Worm (Caenorhabditis elegans): Measurements from ENCODE around the gene K05F1.8.

K05F1.8 gene

ce11 chrII:5777372-5777771, 22.1 kb downstream of the K05F1.8 start:
- TF ChIP-seq nhr-42 (GFP tag; IDR thresholded peaks at IDR 0.05) (no peak), saeg-2 (GFP tag; IDR thresholded peaks at IDR 0.05) (no peak)

DNA sequence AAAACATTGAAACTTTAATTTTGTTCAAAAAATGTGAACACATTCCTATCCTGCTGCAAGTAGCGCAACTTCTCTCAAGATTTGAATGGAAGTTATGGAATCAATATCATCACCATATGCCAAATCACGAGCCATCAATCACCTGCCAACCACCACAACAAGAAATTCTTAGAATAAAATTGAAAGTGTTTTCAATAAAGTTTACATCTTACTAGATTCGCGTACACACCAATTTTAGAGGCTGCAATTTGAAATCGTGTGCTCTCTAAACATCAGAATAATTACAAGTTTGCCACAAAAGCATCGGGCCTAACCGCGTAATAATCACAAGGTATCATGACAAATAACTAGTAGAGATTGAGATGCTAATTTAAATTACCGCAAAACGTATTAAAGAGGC, 24.6 kb downstream of the K05F1.8 start:
- no peak for TF ChIP-seq jun-1 (tag; optimal IDR thresholded peaks at IDR 0.05)
- no peak for TF ChIP-seq madf-9 (GFP tag; conservative IDR thresholded peaks at IDR 0.05)
- no peak for TF ChIP-seq ceh-62 (tag; optimal IDR thresholded peaks at IDR 0.05)
- TF ChIP-seq nhr-76 (tag; optimal IDR thresholded peaks at IDR 0.05), result no peak

DNA sequence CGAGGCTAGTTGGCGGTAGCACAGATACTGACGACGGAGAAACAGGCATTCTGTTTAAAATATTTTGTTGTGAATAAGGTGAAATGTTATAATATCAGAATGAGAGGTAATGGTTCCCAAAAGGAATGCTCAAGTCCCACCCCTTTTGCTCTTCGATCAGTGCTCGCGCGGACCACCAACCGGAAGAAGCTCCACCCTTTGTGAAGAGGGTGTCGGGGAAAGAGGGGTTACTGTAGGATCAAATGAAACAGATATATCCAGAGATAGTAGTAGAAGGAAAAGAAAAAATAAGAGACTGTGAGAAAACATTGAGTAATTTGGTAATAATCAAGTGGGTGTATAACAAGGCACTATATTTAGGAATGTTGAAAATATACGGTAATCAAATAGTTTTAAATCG, 25.3 kb downstream of the K05F1.8 start, which contains the start of the genes dmd-5 and F10C1.1:
Gene dmd-5 (minus strand): TSS at position 101 of the 400 bp plus-strand sequence.
Gene F10C1.1 (plus strand): TSS at position 110 of the 400 bp plus-strand sequence.
- no peak for TF ChIP-seq ama-1 (optimal IDR thresholded peaks at IDR 0.05)
- no peak for TF ChIP-seq duxl-1 (tag; optimal IDR thresholded peaks at IDR 0.05; ENCODE audit: poor library complexity)
- TF ChIP-seq ceh-28 (tag; optimal IDR thresholded peaks at IDR 0.05), result no peak
- no peak for TF ChIP-seq nhr-42 (GFP tag; IDR thresholded peaks at IDR 0.05)
- TF ChIP-seq unc-62 (GFP tag; optimal IDR thresholded peaks at IDR 0.05 in 1 of 2), result peak in 1 of 2 experiments; percentile 20
- TF ChIP-seq unc-62 (tag; optimal IDR thresholded peaks at IDR 0.05), result no peak
- TF ChIP-seq nhr-6 (tag; optimal IDR thresholded peaks at IDR 0.05), result no peak
- TF ChIP-seq D1046.2 (GFP tag; IDR thresholded peaks at IDR 0.05), result no peak

ce11 chrII:5772547-5773142, 26.8 kb downstream of the K05F1.8 start:
- TF ChIP-seq pha-4 (GFP tag; IDR thresholded peaks at IDR 0.05) (peak; percentile 66; the same call in 1 of the 2 replicates), pha-4 (tag; optimal IDR thresholded peaks at IDR 0.05) (no peak), ceh-20 (GFP tag; IDR thresholded peaks at IDR 0.05) (peak; percentile 64; the same call in 1 of the 2 replicates), hif-1 (tag; optimal IDR thresholded peaks at IDR 0.05) (peak in 1 of 2 experiments; percentile 31), zag-1 (tag; optimal IDR thresholded peaks at IDR 0.05) (no peak), mep-1 (tag; optimal IDR thresholded peaks at IDR 0.05) (peak; percentile 62), nhr-42 (GFP tag; IDR thresholded peaks at IDR 0.05) (no peak), ZK337.2 (GFP tag; IDR thresholded peaks at IDR 0.05) (0 out of 2 replicates have a peak, but pooled peaks have one; percentile 56), daf-16 (GFP tag; optimal IDR thresholded peaks at IDR 0.05) (peak in 1 of 2 experiments; percentile 33), daf-16 (tag; optimal IDR thresholded peaks at IDR 0.05) (no peak), unc-39 (tag; optimal IDR thresholded peaks at IDR 0.05) (no peak), nhr-237 (tag; optimal IDR thresholded peaks at IDR 0.05) (no peak), ZK546.5 (tag; optimal IDR thresholded peaks at IDR 0.05) (no peak), set-16 (GFP tag; IDR thresholded peaks at IDR 0.05) (peak; percentile 33; the same call in 1 of the 2 replicates), nhr-6 (tag; optimal IDR thresholded peaks at IDR 0.05) (no peak), T26A8.4 (GFP tag; IDR thresholded peaks at IDR 0.05) (peak; percentile 57; the same call in 1 of the 2 replicates), arid-1 (GFP tag; conservative IDR thresholded peaks at IDR 0.05) (peak; percentile 72), lir-3 (tag; optimal IDR thresholded peaks at IDR 0.05) (no peak), ctbp-1 (GFP tag; IDR thresholded peaks at IDR 0.05) (peak; percentile 70), zfp-3 (GFP tag; conservative IDR thresholded peaks at IDR 0.05) (0 out of 2 replicates have a peak, but pooled peaks have one; percentile 54), rbr-2 (tag; optimal IDR thresholded peaks at IDR 0.05) (peak; percentile 49), hlh-11 (tag; optimal IDR thresholded peaks at IDR 0.05) (peak; percentile 11), nhr-48 (tag; optimal IDR thresholded peaks at IDR 0.05) (peak; percentile 24), F26F4.8 (GFP tag; conservative IDR thresholded peaks at IDR 0.05) (0 out of 2 replicates have a peak, but pooled peaks have one; percentile 10), saeg-2 (GFP tag; IDR thresholded peaks at IDR 0.05) (0 out of 2 replicates have a peak, but pooled peaks have one; percentile 43), snpc-4 (tag; optimal IDR thresholded peaks at IDR 0.05) (no peak), attf-4 (tag; optimal IDR thresholded peaks at IDR 0.05) (no peak), aha-1 (tag) (peak; percentile 10), nhr-41 (GFP tag; IDR thresholded peaks at IDR 0.05) (peak; percentile 54; the same call in 1 of the 2 replicates), madf-9 (GFP tag; conservative IDR thresholded peaks at IDR 0.05) (peak; percentile 73), dmd-9 (GFP tag; IDR thresholded peaks at IDR 0.05) (peak; percentile 63), fos-1 (tag; optimal IDR thresholded peaks at IDR 0.05) (no peak), madf-5 (GFP tag; IDR thresholded peaks at IDR 0.05) (0 out of 4 replicates have a peak, but pooled peaks of 1 of the 2 experiments have one; percentile 15), mes-2 (tag; optimal IDR thresholded peaks at IDR 0.05; ENCODE audit: poor library complexity, severe bottlenecking) (peak; percentile 77), vab-7 (GFP tag; IDR thresholded peaks at IDR 0.05) (peak; percentile 73), F44E2.7 (GFP tag; IDR thresholded peaks at IDR 0.05) (0 out of 2 replicates have a peak, but pooled peaks have one; percentile 75)

All from whole organism, L4 larva.